Worm (Caenorhabditis elegans) whole organism, dauer: ENCODE data around the gene E04F6.15.

Experiments
- unc-62 ChIP-seq: sonication (generic microtip); optimal IDR thresholded peaks from 2 replicates; lab custom pipeline; 2017; ENCODE audit warnings: missing biosample characterization, missing genetic modification reagents, missing genetic modification characterization

The E04F6.15 gene

ce11 chrII:7224074-7224473 lies 14.0 kb upstream of the E04F6.15 start:
- TF ChIP-seq unc-62: no peak

- TF ChIP-seq unc-62: no peak
These were observed 7.0 kb upstream of the E04F6.15 start, which contains the start of gene E04F6.10 for ce11 chrII:7217047-7217446. Gene E04F6.10, minus strand, starts transcription at chrII:7217147.

ce11 chrII:7212059-7212458 lies 2.0 kb upstream of the E04F6.15 start, which contains the start of gene E04F6.9:
Gene E04F6.9, minus strand, starts transcription at chrII:7212159.
- TF ChIP-seq unc-62: no peak

ce11 chrII:7211280-7211679 lies 1.2 kb upstream of the E04F6.15 start, which contains the start of gene E04F6.8:
Gene E04F6.8, minus strand, starts transcription at chrII:7211380.
- TF ChIP-seq unc-62: no peak

- no peak for TF ChIP-seq unc-62
These were observed 1.9 kb downstream of the E04F6.15 start, which contains the start of gene dhs-7 for ce11 chrII:7208184-7208583. Gene dhs-7, minus strand, starts transcription at chrII:7208460.

- no peak for TF ChIP-seq unc-62
These were observed 2.4 kb downstream of the E04F6.15 start for ce11 chrII:7207649-7208048.

- no peak for TF ChIP-seq unc-62
These were observed 4.7 kb downstream of the E04F6.15 start, which contains the start of gene srd-59 for ce11 chrII:7205388-7205787. Gene srd-59, plus strand, starts transcription at chrII:7205688.

- TF ChIP-seq unc-62: no peak
These were observed 5.1 kb downstream of the E04F6.15 start, which contains the start of gene srd-58 for ce11 chrII:7204951-7205350. Gene srd-58, minus strand, starts transcription at chrII:7205051.

ce11 chrII:7203110-7203509 lies 7.0 kb downstream of the E04F6.15 start, which contains the start of gene srd-56:
Gene srd-56, minus strand, starts transcription at chrII:7203210.
- no peak for TF ChIP-seq unc-62

ce11 chrII:7200051-7200599 lies 10.0 kb downstream of the E04F6.15 start, which contains the start of gene pcrg-1:
Gene pcrg-1, plus strand, starts transcription at chrII:7200549.
- no peak for TF ChIP-seq unc-62

- TF ChIP-seq unc-62: no peak
These were observed 10.8 kb downstream of the E04F6.15 start, which contains the start of gene E04F6.6 for ce11 chrII:7199308-7199707. Gene E04F6.6, minus strand, starts transcription at chrII:7199565.

ce11 chrII:7197434-7197833 lies 12.7 kb downstream of the E04F6.15 start:
- no peak for TF ChIP-seq unc-62

- no peak for TF ChIP-seq unc-62
These were observed 14.0 kb downstream of the E04F6.15 start, which contains the start of gene maoc-1 for ce11 chrII:7196040-7196439. Gene maoc-1, plus strand, starts transcription at chrII:7196276.

- TF ChIP-seq unc-62: no peak
These were observed 14.5 kb downstream of the E04F6.15 start, which contains the start of gene acdh-12 for ce11 chrII:7195541-7195940. Gene acdh-12, minus strand, starts transcription at chrII:7195641.

ce11 chrII:7189120-7189519 lies 21.0 kb downstream of the E04F6.15 start, which contains the start of gene E04F6.4:
Gene E04F6.4, plus strand, starts transcription at chrII:7189420.
- TF ChIP-seq unc-62: no peak

- TF ChIP-seq unc-62: no peak
These were observed 23.0 kb downstream of the E04F6.15 start, which contains the start of gene C27H5.6 for ce11 chrII:7187110-7187509. Gene C27H5.6, minus strand, starts transcription at chrII:7187210.

- no peak for TF ChIP-seq unc-62
These were observed 24.0 kb downstream of the E04F6.15 start for ce11 chrII:7186117-7186516.
